Worm (Caenorhabditis elegans) whole organism, L1 larva: ENCODE results near the gene cyk-7.

ENCODE experiments used
- Y116A8C.19 ChIP-seq: sonication (generic microtip); optimal IDR thresholded peaks from 2 replicates; lab custom pipeline; 2016; ENCODE audit warnings: missing compliant biosample characterization, missing genetic modification characterization, borderline replicate concordance
- aly-2 ChIP-seq: fragments of 150-350 bp; optimal IDR thresholded peaks from 2 replicates; lab custom pipeline; 2014; ENCODE audit warnings: missing biosample characterization, missing genetic modification characterization
- ama-1 ChIP-seq: fragments of 150-350 bp; optimal IDR thresholded peaks from 2 replicates; lab custom pipeline; 2014
- blmp-1 ChIP-seq: fragments of 150-350 bp; optimal IDR thresholded peaks from 2 replicates; lab custom pipeline; 2014; ENCODE audit warnings: missing biosample characterization, missing genetic modification characterization
- ceh-88 ChIP-seq: fragments of 200-800 bp; sonication (Bioruptor generic); IDR thresholded peaks from 2 replicates; pipeline ENCODE4 v1.3.6; 2022; ENCODE audit warnings: missing genetic modification characterization, missing compliant biosample characterization
- dpl-1 ChIP-seq, 3 experiments: fragments of 150-350 bp in 2 of 3; sonication (generic microtip) in 1 of 3; optimal IDR thresholded peaks; 2 replicates each; lab custom pipeline; 2014 to 2017; ENCODE audit warnings: missing biosample characterization in 3 of 3, missing genetic modification characterization in 3 of 3, missing genetic modification reagents in 3 of 3
- efl-1 ChIP-seq, 4 experiments: fragments of 150-350 bp; optimal IDR thresholded peaks in 3 of 4; peaks in 1 of 4; 1 replicate in 1 of 4; 2 replicates in 3 of 4; lab custom pipeline; 2014; ENCODE audit warnings: missing biosample characterization in 2 of 4, missing genetic modification characterization in 2 of 4, missing genetic modification reagents in 2 of 4
- egl-27 ChIP-seq, 2 experiments: fragments of 150-350 bp in 1 of 2; sonication (generic microtip); optimal IDR thresholded peaks; 3 replicates each; lab custom pipeline; 2017 to 2018; ENCODE audit warnings: missing biosample characterization in 2 of 2, missing genetic modification characterization in 2 of 2, missing genetic modification reagents in 2 of 2
- elt-2 ChIP-seq: sonication (generic microtip); optimal IDR thresholded peaks from 2 replicates; lab custom pipeline; 2016; ENCODE audit warnings: missing genetic modification characterization, mild to moderate bottlenecking, inconsistent platforms, missing compliant biosample characterization, missing genetic modification reagents
- ets-5 ChIP-seq: fragments of 200-800 bp; sonication (Bioruptor generic); IDR thresholded peaks from 2 replicates; pipeline ENCODE4 v1.3.6; 2022; ENCODE audit warnings: missing genetic modification characterization, missing compliant biosample characterization
- fos-1 ChIP-seq: fragments of 150-350 bp; optimal IDR thresholded peaks from 2 replicates; lab custom pipeline; 2014; ENCODE audit warnings: missing biosample characterization, missing genetic modification characterization
- grh-1 ChIP-seq: fragments of 200-800 bp; sonication (Bioruptor generic); IDR thresholded peaks from 2 replicates; pipeline ENCODE4 v1.3.6; 2022; ENCODE audit warnings: missing genetic modification reagents, missing genetic modification characterization, missing compliant biosample characterization
- hlh-17 ChIP-seq: fragments of 200-800 bp; sonication (Bioruptor generic); optimal IDR thresholded peaks from 2 replicates; lab custom pipeline; 2018; ENCODE audit warnings: missing genetic modification characterization, mild to moderate bottlenecking, missing compliant biosample characterization, moderate library complexity, borderline replicate concordance
- lin-13 ChIP-seq: fragments of 150-350 bp; optimal IDR thresholded peaks from 2 replicates; lab custom pipeline; 2014; ENCODE audit warnings: missing biosample characterization, missing genetic modification reagents, missing genetic modification characterization
- lin-14 ChIP-seq: fragments of 200-800 bp; sonication (Bioruptor generic); optimal IDR thresholded peaks from 2 replicates; lab custom pipeline; 2018; ENCODE audit warnings: mild to moderate bottlenecking, missing genetic modification characterization, moderate library complexity, missing compliant biosample characterization
- lin-15B ChIP-seq: fragments of 150-350 bp; sonication (generic microtip); optimal IDR thresholded peaks from 3 replicates; lab custom pipeline; 2014; ENCODE audit warnings: missing biosample characterization, missing genetic modification characterization
- lin-35 ChIP-seq, 2 experiments: fragments of 150-350 bp; optimal IDR thresholded peaks; 2 replicates each; lab custom pipeline; 2014; ENCODE audit warnings: missing biosample characterization in 2 of 2, missing genetic modification characterization in 2 of 2, missing genetic modification reagents in 2 of 2
- lir-3 ChIP-seq: sonication (generic microtip); optimal IDR thresholded peaks from 2 replicates; lab custom pipeline; 2016; ENCODE audit warnings: mild to moderate bottlenecking, missing genetic modification characterization, moderate library complexity, missing compliant biosample characterization; ENCODE audit not compliant: poor library complexity
- lsy-2 ChIP-seq, 2 experiments: fragments of 150-350 bp; optimal IDR thresholded peaks; 2 replicates each; lab custom pipeline; 2014; ENCODE audit warnings: missing biosample characterization in 2 of 2, missing genetic modification characterization in 2 of 2
- mab-9 ChIP-seq: fragments of 200-800 bp; sonication (Bioruptor generic); IDR thresholded peaks from 2 replicates; pipeline ENCODE4 v1.3.6; 2022; ENCODE audit warnings: missing genetic modification reagents, missing genetic modification characterization, missing compliant biosample characterization
- mdl-1 ChIP-seq, 2 experiments: fragments of 150-350 bp; optimal IDR thresholded peaks; 2 replicates each; lab custom pipeline; 2014 to 2017; ENCODE audit warnings: missing biosample characterization in 2 of 2, missing genetic modification characterization in 2 of 2, inconsistent platforms in 1 of 2
- mep-1 ChIP-seq: fragments of 150-350 bp; optimal IDR thresholded peaks from 2 replicates; lab custom pipeline; 2014; ENCODE audit warnings: missing biosample characterization, missing genetic modification characterization
- nhr-11 ChIP-seq: fragments of 150-350 bp; optimal IDR thresholded peaks from 2 replicates; lab custom pipeline; 2014; ENCODE audit warnings: missing biosample characterization, missing genetic modification characterization
- nhr-19 ChIP-seq: fragments of 200-800 bp; sonication (Bioruptor generic); conservative IDR thresholded peaks from 2 replicates; pipeline ENCODE4 v1.3.6; 2022; ENCODE audit warnings: missing genetic modification characterization, missing compliant biosample characterization
- nhr-28 ChIP-seq: fragments of 150-350 bp; optimal IDR thresholded peaks from 2 replicates; lab custom pipeline; 2014; ENCODE audit warnings: missing biosample characterization, missing genetic modification characterization
- nhr-71 ChIP-seq: sonication (generic microtip); optimal IDR thresholded peaks from 2 replicates; lab custom pipeline; 2016; ENCODE audit warnings: mild to moderate bottlenecking, missing genetic modification characterization, moderate library complexity, missing compliant biosample characterization
- nhr-77 ChIP-seq: fragments of 150-350 bp; optimal IDR thresholded peaks from 2 replicates; lab custom pipeline; 2014; ENCODE audit warnings: missing biosample characterization, missing genetic modification characterization
- nhr-85 ChIP-seq: sonication (generic microtip); peaks from one replicate; lab custom pipeline; 2016; ENCODE audit warnings: missing genetic modification characterization, inconsistent platforms, missing compliant biosample characterization
- pax-3 ChIP-seq: fragments of 200-800 bp; sonication (Bioruptor generic); optimal IDR thresholded peaks from 2 replicates; lab custom pipeline; 2018; ENCODE audit warnings: mild to moderate bottlenecking, missing genetic modification characterization, moderate library complexity, missing compliant biosample characterization
- pqm-1 ChIP-seq: sonication (generic microtip); optimal IDR thresholded peaks from 3 replicates; lab custom pipeline; 2017; ENCODE audit warnings: missing biosample characterization, missing genetic modification characterization
- rnt-1 ChIP-seq: sonication (generic microtip); optimal IDR thresholded peaks from 2 replicates; lab custom pipeline; 2016; ENCODE audit warnings: mild to moderate bottlenecking, missing genetic modification characterization, moderate library complexity, missing compliant biosample characterization
- snu-23 ChIP-seq: sonication (generic microtip); optimal IDR thresholded peaks from 2 replicates; lab custom pipeline; 2016; ENCODE audit warnings: missing genetic modification characterization, missing compliant biosample characterization
- sptf-1 ChIP-seq: fragments of 150-350 bp; optimal IDR thresholded peaks from 2 replicates; lab custom pipeline; 2014; ENCODE audit warnings: missing biosample characterization, missing genetic modification characterization
- sup-37 ChIP-seq: fragments of 200-800 bp; sonication (Bioruptor generic); optimal IDR thresholded peaks from 2 replicates; lab custom pipeline; 2018; ENCODE audit warnings: mild to moderate bottlenecking, missing genetic modification characterization, missing compliant biosample characterization
- tbx-2 ChIP-seq: sonication (generic microtip); optimal IDR thresholded peaks from 2 replicates; lab custom pipeline; 2016; ENCODE audit warnings: missing genetic modification characterization, missing compliant biosample characterization
- tlp-1 ChIP-seq: fragments of 150-350 bp; optimal IDR thresholded peaks from 2 replicates; lab custom pipeline; 2014; ENCODE audit warnings: missing biosample characterization, missing genetic modification characterization
- unc-62 ChIP-seq: fragments of 150-350 bp; optimal IDR thresholded peaks from 2 replicates; lab custom pipeline; 2014; ENCODE audit warnings: missing biosample characterization, missing genetic modification reagents, missing genetic modification characterization
- unc-86 ChIP-seq: sonication (generic microtip); optimal IDR thresholded peaks from 2 replicates; lab custom pipeline; 2016; ENCODE audit warnings: missing genetic modification characterization, missing compliant biosample characterization
- vab-15 ChIP-seq: sonication (generic microtip); optimal IDR thresholded peaks from 2 replicates; lab custom pipeline; 2017; ENCODE audit warnings: missing genotype, mild to moderate bottlenecking, missing genetic modification characterization, missing compliant biosample characterization
- xbp-1 ChIP-seq: sonication (generic microtip); optimal IDR thresholded peaks from 2 replicates; lab custom pipeline; 2016; ENCODE audit warnings: missing genetic modification characterization, missing compliant biosample characterization
- zag-1 ChIP-seq: fragments of 150-350 bp; optimal IDR thresholded peaks from 2 replicates; lab custom pipeline; 2014; ENCODE audit warnings: missing biosample characterization, missing genetic modification characterization
- ztf-11 ChIP-seq, 2 experiments: sonication (generic microtip); optimal IDR thresholded peaks; 2 replicates each; lab custom pipeline; 2016 to 2017; ENCODE audit warnings: missing genetic modification characterization in 2 of 2, missing biosample characterization in 1 of 2, missing compliant biosample characterization in 1 of 2
- ztf-4 ChIP-seq: fragments of 150-350 bp; optimal IDR thresholded peaks from 2 replicates; lab custom pipeline; 2014; ENCODE audit warnings: missing biosample characterization, missing genetic modification characterization

cyk-7 gene

DNA sequence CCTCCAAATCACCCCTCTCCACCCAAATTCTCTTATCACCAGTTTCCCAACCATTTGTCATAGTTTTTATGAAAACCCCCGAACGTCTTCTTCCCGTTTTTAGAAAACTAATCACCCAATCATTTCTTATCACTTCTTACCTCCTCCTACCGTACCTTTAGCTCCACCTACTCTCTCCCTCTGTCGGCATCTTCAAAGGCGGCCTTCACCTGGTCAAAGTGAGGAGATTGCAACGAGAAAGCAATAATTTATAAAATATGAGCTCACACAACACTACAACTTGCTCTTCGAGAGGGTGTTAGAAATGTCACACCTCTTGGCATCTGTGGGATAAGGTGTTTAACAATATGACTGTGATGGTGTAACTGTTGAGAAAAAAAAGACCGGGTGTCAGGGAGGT lies 13.8 kb upstream of the cyk-7 start:
- TF ChIP-seq mab-9 (GFP tag; lab: Robert Waterston, UW), result no peak
- TF ChIP-seq mep-1, result no peak
- no peak for TF ChIP-seq grh-1
- no peak for TF ChIP-seq elt-2 (tag; lab: Kevin White, UChicago)
- no peak for TF ChIP-seq sptf-1
- TF ChIP-seq egl-27 (tag; optimal IDR thresholded peaks at IDR 0.05; lab: Kevin White, UChicago), result no peak
- TF ChIP-seq unc-62, result no peak
- no peak for TF ChIP-seq fos-1 (tag; lab: Kevin White, UChicago)
- no peak for TF ChIP-seq xbp-1 (tag; lab: Kevin White, UChicago)
- no peak for TF ChIP-seq zag-1 (tag; lab: Kevin White, UChicago)
- TF ChIP-seq nhr-85 (tag; lab: Kevin White, UChicago), result no peak
- no peak for TF ChIP-seq lin-13 (GFP tag; lab: Kevin White, UChicago)
- no peak for TF ChIP-seq lin-15B (tag; lab: Kevin White, UChicago)
- no peak for TF ChIP-seq Y116A8C.19 (tag; lab: Kevin White, UChicago)
- TF ChIP-seq ets-5, result no peak
- TF ChIP-seq ztf-4 (tag; lab: Kevin White, UChicago), result no peak
- no peak for TF ChIP-seq hlh-17 (GFP tag; lab: Kevin White, UChicago)
- no peak for TF ChIP-seq unc-86

DNA sequence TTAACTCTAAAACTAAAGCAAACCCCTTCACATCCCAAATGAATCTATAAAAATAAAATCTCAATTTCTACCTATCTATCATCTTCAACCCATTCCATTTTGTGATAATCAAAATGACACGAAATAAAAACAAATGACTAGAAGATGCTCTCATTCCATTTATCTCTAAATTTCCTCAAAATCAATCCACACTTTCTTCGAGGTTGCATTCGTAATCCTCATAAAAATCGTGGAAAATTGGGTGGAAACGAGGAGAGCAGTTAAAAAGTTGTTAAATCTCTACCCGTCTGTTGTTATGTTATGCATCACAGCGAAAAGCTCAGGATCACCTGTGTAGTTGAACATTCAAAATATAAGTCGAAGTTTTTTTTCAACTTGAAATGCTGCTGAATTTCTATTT lies 11.7 kb upstream of the cyk-7 start:
- no peak for TF ChIP-seq lsy-2 (tag; optimal IDR thresholded peaks at IDR 0.05; lab: Kevin White, UChicago)
- peak; percentile 39 for TF ChIP-seq rnt-1 (tag; lab: Kevin White, UChicago)

DNA sequence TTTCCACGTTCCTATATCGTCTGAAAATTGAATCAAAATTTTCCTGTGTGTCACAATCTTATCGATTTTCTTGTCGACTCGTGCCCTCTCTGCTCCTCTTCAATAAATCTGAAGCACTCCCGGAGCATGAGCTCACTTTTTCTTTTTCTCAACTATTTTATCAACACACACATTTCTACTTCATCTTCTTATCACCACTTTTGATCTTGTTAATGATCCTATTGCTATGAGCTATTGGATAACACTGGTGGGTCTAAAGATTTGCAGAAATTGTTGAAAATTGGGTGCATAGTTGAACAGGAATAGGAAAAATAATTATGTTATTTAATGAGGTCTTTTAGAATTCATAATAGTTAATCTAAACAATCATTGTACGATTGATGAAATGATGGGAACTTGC lies 10.0 kb upstream of the cyk-7 start:
- TF ChIP-seq ceh-88 (GFP tag; lab: Robert Waterston, UW), result no peak
- TF ChIP-seq zag-1 (tag; lab: Kevin White, UChicago), result no peak
- TF ChIP-seq aly-2 (tag; lab: Kevin White, UChicago), result no peak
- TF ChIP-seq lin-35 (GFP tag; optimal IDR thresholded peaks at IDR 0.05; lab: Kevin White, UChicago), result no peak
- no peak for TF ChIP-seq ama-1 (lab: Kevin White, UChicago)
- no peak for TF ChIP-seq nhr-11 (tag; lab: Kevin White, UChicago)
- TF ChIP-seq unc-86, result no peak
- no peak for TF ChIP-seq sptf-1
- TF ChIP-seq hlh-17 (GFP tag; lab: Kevin White, UChicago), result no peak

DNA sequence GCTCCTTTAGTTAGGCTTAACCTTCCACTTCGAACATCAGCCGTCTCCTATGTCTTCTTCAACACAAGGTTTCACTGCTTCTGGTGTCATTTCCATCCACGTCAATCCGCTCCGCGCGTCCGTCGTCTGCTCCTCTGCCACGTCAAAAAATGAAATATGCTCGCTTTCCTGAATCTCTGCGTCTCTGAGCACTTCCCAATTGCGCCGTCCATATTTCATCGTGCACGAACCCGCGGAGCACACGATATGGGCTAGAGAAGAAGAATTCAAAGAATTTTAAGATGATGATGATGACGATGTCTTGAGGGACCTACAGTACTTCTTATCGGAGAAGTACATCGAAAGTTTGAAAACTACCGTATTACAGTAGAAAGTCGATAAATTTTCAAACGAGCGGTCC lies 2.2 kb downstream of the cyk-7 start:
- TF ChIP-seq nhr-85 (tag; lab: Kevin White, UChicago) (peak; percentile 11), mep-1 (no peak), ztf-11 (tag; optimal IDR thresholded peaks at IDR 0.05; lab: Kevin White, UChicago) (peak in 1 of 2 experiments; percentile 47), rnt-1 (tag; lab: Kevin White, UChicago) (peak; percentile 26), lsy-2 (tag; optimal IDR thresholded peaks at IDR 0.05; lab: Kevin White, UChicago) (peak in 1 of 2 experiments; percentile 27), blmp-1 (peak; percentile 29), pqm-1 (no peak)

DNA sequence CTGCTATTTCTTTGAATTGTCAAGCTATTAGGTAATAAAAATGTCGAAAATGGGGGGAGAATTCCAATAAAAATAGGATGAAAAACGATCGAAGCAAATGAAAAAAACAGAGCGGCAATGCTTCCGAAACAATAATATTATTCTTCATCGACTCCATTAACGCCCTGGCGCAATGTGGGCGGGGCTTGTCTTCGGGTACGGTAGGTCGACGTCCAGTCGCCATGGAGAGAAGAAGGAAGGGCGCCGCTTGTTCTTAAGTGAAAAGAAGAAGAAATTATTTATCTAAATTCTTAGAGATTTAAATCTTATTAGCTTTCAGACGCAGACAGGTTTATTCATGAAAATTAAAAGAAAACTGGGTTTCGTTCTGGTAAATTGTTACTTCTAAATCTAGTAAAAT lies 3.0 kb downstream of the cyk-7 start:
- TF ChIP-seq mdl-1 (tag; optimal IDR thresholded peaks at IDR 0.05; lab: Kevin White, UChicago) (no peak), blmp-1 (no peak), lsy-2 (tag; optimal IDR thresholded peaks at IDR 0.05; lab: Kevin White, UChicago) (peak; percentile 33 to 66), aly-2 (tag; lab: Kevin White, UChicago) (no peak), efl-1 (optimal IDR thresholded peaks at IDR 0.05; lab: Kevin White, UChicago) (no peak), efl-1 (GFP tag; optimal IDR thresholded peaks at IDR 0.05 in 1 of 2; lab: Kevin White, UChicago) (peak in 1 of 2 experiments; percentile 23), nhr-85 (tag; lab: Kevin White, UChicago) (no peak), lir-3 (no peak)

DNA sequence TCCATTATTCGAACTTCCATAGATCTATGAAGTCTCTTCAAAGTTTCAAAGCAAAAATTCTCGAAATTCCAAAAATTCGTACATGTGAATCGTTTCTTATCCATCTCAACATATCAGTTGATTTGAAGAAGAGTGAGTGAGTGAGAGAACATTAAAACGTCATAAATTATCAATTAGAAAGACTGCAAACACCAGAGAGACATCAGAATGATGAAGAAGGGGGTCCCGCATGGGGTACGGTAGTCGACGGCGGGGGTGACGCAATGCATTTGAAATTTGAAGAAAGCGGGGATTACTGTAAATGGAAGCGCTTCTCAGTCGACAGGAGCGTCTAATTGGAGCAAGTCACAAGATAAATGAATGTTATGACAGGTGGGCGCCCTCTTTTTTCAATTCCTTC lies 4.7 kb downstream of the cyk-7 start:
- TF ChIP-seq rnt-1 (tag; lab: Kevin White, UChicago), result peak; percentile 66
- TF ChIP-seq lin-14, result peak; percentile 56
- TF ChIP-seq pax-3 (tag; lab: Kevin White, UChicago), result no peak
- peak; percentile 65 for TF ChIP-seq nhr-71 (tag; lab: Kevin White, UChicago)
- TF ChIP-seq efl-1 (optimal IDR thresholded peaks at IDR 0.05; lab: Kevin White, UChicago), result no peak
- TF ChIP-seq efl-1 (GFP tag; optimal IDR thresholded peaks at IDR 0.05 in 1 of 2; lab: Kevin White, UChicago), result peak in 1 of 2 experiments; percentile 64
- no peak for TF ChIP-seq nhr-77
- peak in 1 of 2 experiments; percentile 16 for TF ChIP-seq ztf-11 (tag; optimal IDR thresholded peaks at IDR 0.05; lab: Kevin White, UChicago)
- TF ChIP-seq tlp-1 (tag; lab: Kevin White, UChicago), result no peak
- TF ChIP-seq snu-23, result peak; percentile 21
- no peak for TF ChIP-seq sup-37
- TF ChIP-seq tbx-2 (tag; lab: Kevin White, UChicago), result peak; percentile 6
- TF ChIP-seq vab-15 (tag; lab: Kevin White, UChicago), result peak; percentile 5
- no peak for TF ChIP-seq dpl-1 (GFP tag; optimal IDR thresholded peaks at IDR 0.05; lab: Kevin White, UChicago)
- peak; percentile 33; the same call in 1 of the 2 replicates for TF ChIP-seq nhr-19 (GFP tag; lab: Robert Waterston, UW)
- no peak for TF ChIP-seq nhr-28 (tag; lab: Kevin White, UChicago)
